Fruit fly (Drosophila melanogaster) whole organism, prepupa: ENCODE measurements around the gene Pif1B.

Source experiments
- CG6276 ChIP-seq: fragments of 200-800 bp; sonication (Bioruptor generic); optimal IDR thresholded peaks from 2 replicates; lab custom pipeline; 2017; ENCODE audit warnings: missing biosample characterization, mild to moderate bottlenecking, missing genetic modification characterization
- Ets96B ChIP-seq: fragments of 200-800 bp; optimal IDR thresholded peaks from 2 replicates; lab custom pipeline; 2019; ENCODE audit warnings: missing biosample characterization, mild to moderate bottlenecking, missing genetic modification characterization, moderate library complexity
- Hr4 ChIP-seq: fragments of 200-800 bp; sonication (Bioruptor generic); optimal IDR thresholded peaks from 3 replicates; lab custom pipeline; 2016; ENCODE audit warnings: missing biosample characterization, missing genetic modification characterization
- Sox14 ChIP-seq: fragments of 200-800 bp; sonication (Bioruptor generic); optimal IDR thresholded peaks from 3 replicates; lab custom pipeline; 2016; ENCODE audit warnings: missing biosample characterization, missing genetic modification characterization
- Sox15 ChIP-seq: fragments of 200-800 bp; sonication (Bioruptor generic); optimal IDR thresholded peaks from 3 replicates; lab custom pipeline; 2016; ENCODE audit warnings: missing biosample characterization, missing genetic modification characterization
- cyc ChIP-seq: fragments of 200-800 bp; sonication (Bioruptor generic); optimal IDR thresholded peaks from 3 replicates; lab custom pipeline; 2016; ENCODE audit warnings: missing biosample characterization, missing genetic modification characterization
- spab ChIP-seq: fragments of 200-800 bp; sonication (Bioruptor generic); optimal IDR thresholded peaks from 2 replicates; lab custom pipeline; 2017; ENCODE audit warnings: missing biosample characterization, mild to moderate bottlenecking, missing genetic modification characterization, missing genetic modification reagents
- vri ChIP-seq: fragments of 200-800 bp; sonication (Bioruptor generic); optimal IDR thresholded peaks from 3 replicates; lab custom pipeline; 2016; ENCODE audit warnings: missing biosample characterization, mild to moderate bottlenecking, missing genetic modification characterization

DNA sequence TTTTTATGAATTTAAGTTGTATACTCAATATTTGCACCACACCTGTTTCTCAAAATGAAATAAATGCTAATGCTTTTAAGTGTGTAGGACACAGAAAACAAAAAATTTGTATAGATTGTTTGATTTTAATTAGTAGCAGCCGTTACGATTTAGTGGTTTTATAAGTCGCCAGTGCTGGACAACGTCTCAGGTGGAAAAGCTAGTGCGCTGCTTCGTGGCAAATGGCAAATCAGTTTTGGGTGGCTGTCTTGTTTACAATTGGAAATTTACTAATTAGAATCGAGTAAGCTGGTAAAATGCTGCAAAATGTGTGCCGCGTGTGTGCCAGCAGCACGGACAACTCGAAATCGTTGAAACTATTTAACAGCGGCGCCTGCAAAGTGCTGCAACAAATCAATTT, 74.3 kb downstream of the Pif1B start, which contains the start of gene CG8159:
- no peak for TF ChIP-seq Sox14
- no peak for TF ChIP-seq spab
- no peak for TF ChIP-seq Hr4 (GFP tag; lab: Kevin White, UChicago)
- TF ChIP-seq Ets96B = no peak
- TF ChIP-seq vri (GFP tag; lab: Kevin White, UChicago) = no peak
- TF ChIP-seq CG6276 (GFP tag; lab: Kevin White, UChicago) = no peak
- no peak for TF ChIP-seq Sox15 (GFP tag; lab: Kevin White, UChicago)
- no peak for TF ChIP-seq cyc (GFP tag; lab: Kevin White, UChicago)
